Fruit fly (Drosophila melanogaster): ENCODE data around the gene CG14543.

CG14543 gene

dm6 chr3R:26055214-26055632 lies 1.2 kb upstream of the CG14543 start, which contains the start of gene Cmpk (continued):
- TF ChIP-seq CG4360 (GFP tag; IDR thresholded peaks at IDR 0.05) (0 out of 2 replicates have a peak, but pooled peaks have one; percentile 35), mld (GFP tag; IDR thresholded peaks at IDR 0.05; ENCODE audit: partially characterized antibody) (no peak), ATbp (GFP tag; optimal IDR thresholded peaks at IDR 0.05) (peak; percentile 76), CG2129 (GFP tag; IDR thresholded peaks at IDR 0.05; ENCODE audit: partially characterized antibody) (no peak), CG16863 (GFP tag; optimal IDR thresholded peaks at IDR 0.05) (peak; percentile 33), Trl (optimal IDR thresholded peaks at IDR 0.05) (no peak), Trl (GFP tag; optimal IDR thresholded peaks at IDR 0.05) (peak; percentile 27), Elba2 (GFP tag; optimal IDR thresholded peaks at IDR 0.05) (no peak), ato (GFP tag; IDR thresholded peaks at IDR 0.05; ENCODE audit: partially characterized antibody) (peak; percentile 33; the same call in 1 of the 2 replicates), CG18599 (GFP tag; optimal IDR thresholded peaks at IDR 0.05) (peak; percentile 84), pnt (GFP tag; optimal IDR thresholded peaks at IDR 0.05) (no peak), CG8290 (GFP tag; optimal IDR thresholded peaks at IDR 0.05) (peak; percentile 56), CG8290 (tag; optimal IDR thresholded peaks at IDR 0.05) (peak in 1 of 2 experiments; percentile 85), CG9932 (GFP tag; IDR thresholded peaks at IDR 0.05) (peak; percentile 66), CG10366 (GFP tag; IDR thresholded peaks at IDR 0.05) (peak; percentile 59), MTF-1 (GFP tag; optimal IDR thresholded peaks at IDR 0.05; ENCODE audit: borderline replicate concordance) (peak; percentile 86), CG13894 (tag; optimal IDR thresholded peaks at IDR 0.05) (no peak), otp (GFP tag; IDR thresholded peaks at IDR 0.05) (peak; percentile 26; the same call in 1 of the 3 replicates), so (GFP tag; IDR thresholded peaks at IDR 0.05) (peak; percentile 80; the same call in 2 of the 3 replicates), Drgx (GFP tag; IDR thresholded peaks at IDR 0.05) (no peak), CG17186 (GFP tag; optimal IDR thresholded peaks at IDR 0.05) (peak; percentile 63), E2f2 (GFP tag; IDR thresholded peaks at IDR 0.05) (peak; percentile 92), CG5180 (GFP tag; optimal IDR thresholded peaks at IDR 0.05) (peak; percentile 49), tna (GFP tag; IDR thresholded peaks at IDR 0.05; ENCODE audit: partially characterized antibody) (0 out of 2 replicates have a peak, but pooled peaks have one; percentile 28), CG9437 (GFP tag; optimal IDR thresholded peaks at IDR 0.05) (peak; percentile 97), CG17568 (GFP tag; optimal IDR thresholded peaks at IDR 0.05) (no peak), sisA (GFP tag; IDR thresholded peaks at IDR 0.05) (0 out of 2 replicates have a peak, but pooled peaks have one; percentile 4), CG6254 (GFP tag; optimal IDR thresholded peaks at IDR 0.05) (peak; percentile 86), fd64A (GFP tag; optimal IDR thresholded peaks at IDR 0.05) (peak; percentile 66), Dbx (GFP tag; IDR thresholded peaks at IDR 0.05) (peak; percentile 61; the same call in 2 of the 3 replicates), Awh (GFP tag; IDR thresholded peaks at IDR 0.05) (no peak), row (GFP tag; IDR thresholded peaks at IDR 0.05) (peak; percentile 51; the same call in 2 of the 3 replicates), Eip74EF (GFP tag; optimal IDR thresholded peaks at IDR 0.05) (peak in 1 of 2 experiments; percentile 74), br (optimal IDR thresholded peaks at IDR 0.05) (no peak), HLHmδ (GFP tag; optimal IDR thresholded peaks at IDR 0.05) (peak; percentile 91), Atf3 (GFP tag; optimal IDR thresholded peaks at IDR 0.05) (peak; percentile 67), Antp (GFP tag; optimal IDR thresholded peaks at IDR 0.05) (peak; percentile 28), CG12391 (tag; optimal IDR thresholded peaks at IDR 0.05) (peak; percentile 70), sna (GFP tag; IDR thresholded peaks at IDR 0.05; ENCODE audit: partially characterized antibody) (peak; percentile 40), eve (GFP tag; optimal IDR thresholded peaks at IDR 0.05) (no peak), Ssrp (tag; optimal IDR thresholded peaks at IDR 0.05) (peak; percentile 2), sens (GFP tag) (peak; percentile 82), CG33557 (GFP tag; optimal IDR thresholded peaks at IDR 0.05) (peak; percentile 60), pb (GFP tag; optimal IDR thresholded peaks at IDR 0.05) (peak; percentile 5), dati (GFP tag; IDR thresholded peaks at IDR 0.05) (no peak), sim (GFP tag; IDR thresholded peaks at IDR 0.05) (peak; percentile 52; the same call in 1 of the 2 replicates), trem (tag; optimal IDR thresholded peaks at IDR 0.05) (peak; percentile 57), ems (GFP tag; optimal IDR thresholded peaks at IDR 0.05) (peak; percentile 16), CG14050 (GFP tag; IDR thresholded peaks at IDR 0.05) (peak; percentile 43), Bgb (GFP tag; IDR thresholded peaks at IDR 0.05; ENCODE audit: partially characterized antibody) (peak; percentile 63)
